Fruit fly (Drosophila melanogaster): ENCODE results near the gene CG32024.

The CG32024 gene

dm6 chr3L:8807113-8807651, at the start of gene CG32024, which contains the start of gene CG13312:
TSS of gene CG32024 (plus strand) at chr3L:8807601.
TSS of gene CG13312 (minus strand) at chr3L:8807213.
- no peak for TF ChIP-seq CTCF (optimal IDR thresholded peaks at IDR 0.05)

dm6 chr3L:8763037-8763454, 44.4 kb upstream of the CG32024 start:
- TF ChIP-seq CG8478 (optimal IDR thresholded peaks at IDR 0.05) (no peak), CTCF (optimal IDR thresholded peaks at IDR 0.05) (no peak)

dm6 chr3L:8763794-8764193, 43.6 kb upstream of the CG32024 start:
- TF ChIP-seq CTCF (optimal IDR thresholded peaks at IDR 0.05) (no peak), CG8478 (optimal IDR thresholded peaks at IDR 0.05) (no peak)

dm6 chr3L:8765493-8765892, 41.9 kb upstream of the CG32024 start:
- TF ChIP-seq CTCF (optimal IDR thresholded peaks at IDR 0.05) (no peak), CG8478 (optimal IDR thresholded peaks at IDR 0.05) (no peak)

- TF ChIP-seq CG8478 (optimal IDR thresholded peaks at IDR 0.05) = no peak
- no peak for TF ChIP-seq CTCF (optimal IDR thresholded peaks at IDR 0.05)
Observed at dm6 chr3L:8765969-8766538, 41.3 kb upstream of the CG32024 start.

- no peak for TF ChIP-seq CG8478 (optimal IDR thresholded peaks at IDR 0.05)
- TF ChIP-seq CTCF (optimal IDR thresholded peaks at IDR 0.05) = no peak
Observed at dm6 chr3L:8767876-8768275, 39.5 kb upstream of the CG32024 start.

dm6 chr3L:8770616-8771229, 36.7 kb upstream of the CG32024 start:
- TF ChIP-seq CG8478 (optimal IDR thresholded peaks at IDR 0.05) (no peak), CTCF (optimal IDR thresholded peaks at IDR 0.05) (no peak)

dm6 chr3L:8772998-8773684, 34.3 kb upstream of the CG32024 start:
- no peak for TF ChIP-seq CTCF (optimal IDR thresholded peaks at IDR 0.05)
- TF ChIP-seq CG8478 (optimal IDR thresholded peaks at IDR 0.05) = no peak

dm6 chr3L:8773713-8774112, 33.7 kb upstream of the CG32024 start:
- no peak for TF ChIP-seq CG8478 (optimal IDR thresholded peaks at IDR 0.05)
- no peak for TF ChIP-seq CTCF (optimal IDR thresholded peaks at IDR 0.05)

- TF ChIP-seq CTCF (optimal IDR thresholded peaks at IDR 0.05) (no peak), CG8478 (optimal IDR thresholded peaks at IDR 0.05) (no peak)
Observed at dm6 chr3L:8774974-8775731, 32.2 kb upstream of the CG32024 start.

dm6 chr3L:8777313-8777924, 30.0 kb upstream of the CG32024 start:
- TF ChIP-seq CG8478 (optimal IDR thresholded peaks at IDR 0.05) (no peak), CTCF (optimal IDR thresholded peaks at IDR 0.05) (no peak)

- no peak for TF ChIP-seq CG8478 (optimal IDR thresholded peaks at IDR 0.05)
- TF ChIP-seq CTCF (optimal IDR thresholded peaks at IDR 0.05) = no peak
Observed at dm6 chr3L:8780723-8781296, 26.6 kb upstream of the CG32024 start.

- TF ChIP-seq CTCF (optimal IDR thresholded peaks at IDR 0.05) (no peak), CG8478 (optimal IDR thresholded peaks at IDR 0.05) (no peak)
Observed at dm6 chr3L:8781993-8782392, 25.4 kb upstream of the CG32024 start.

dm6 chr3L:8783299-8783698, 24.1 kb upstream of the CG32024 start:
- TF ChIP-seq CTCF (optimal IDR thresholded peaks at IDR 0.05) (no peak), CG8478 (optimal IDR thresholded peaks at IDR 0.05) (no peak)
